Worm (Caenorhabditis elegans) whole organism, midembryonic: ENCODE results near the gene vha-2.

Source experiments
- flt-1 ChIP-seq: fragments of 200-800 bp; sonication (Bioruptor generic); IDR thresholded peaks from 2 replicates; pipeline ENCODE4 v1.3.6; 2022; ENCODE audit warnings: missing genetic modification characterization, missing compliant biosample characterization
- ref-1 ChIP-seq: fragments of 200-800 bp; sonication (Bioruptor generic); conservative IDR thresholded peaks from 2 replicates; pipeline ENCODE4 v1.3.6; 2022; ENCODE audit warnings: missing genetic modification reagents, missing genetic modification characterization, missing compliant biosample characterization
- tab-1 ChIP-seq: fragments of 200-800 bp; sonication (Bioruptor generic); IDR thresholded peaks from 2 replicates; pipeline ENCODE4 v1.3.6; 2022; ENCODE audit warnings: missing genetic modification characterization, missing compliant biosample characterization
- ztf-29 ChIP-seq: fragments of 200-800 bp; sonication (Bioruptor generic); IDR thresholded peaks from 2 replicates; pipeline ENCODE4 v1.3.6; 2022; ENCODE audit warnings: missing genetic modification reagents, missing genetic modification characterization, missing compliant biosample characterization

DNA sequence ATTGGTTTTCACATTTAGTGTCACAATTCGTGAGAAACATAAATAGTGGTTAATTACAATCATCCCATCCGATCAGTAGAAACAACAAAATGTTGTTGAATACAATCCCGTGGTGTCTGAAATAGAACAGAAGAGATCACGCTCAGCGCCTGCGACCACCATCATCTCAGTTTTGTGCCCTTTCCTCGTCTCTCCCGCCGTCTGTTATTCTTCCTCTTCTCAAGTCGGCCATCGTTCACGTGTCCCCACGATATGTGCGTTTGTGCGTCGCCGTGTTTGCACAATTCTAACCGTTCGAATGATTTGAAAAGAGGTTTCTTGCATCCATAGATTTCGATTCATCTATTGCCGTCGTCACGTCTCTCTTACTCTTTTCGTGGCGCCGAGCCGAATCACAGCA lies 36.8 kb downstream of the vha-2 start, which contains the start of gene panl-3:
- TF ChIP-seq tab-1 (GFP tag; lab: Robert Waterston, UW) = no peak
- TF ChIP-seq ref-1 (GFP tag; lab: Robert Waterston, UW) = no peak
- TF ChIP-seq flt-1 (GFP tag; lab: Robert Waterston, UW) = no peak
- no peak for TF ChIP-seq ztf-29 (GFP tag; lab: Robert Waterston, UW)
